Fruit fly (Drosophila melanogaster) whole organism, embryonic: Measurements from ENCODE around the gene CG45544.

Source experiments
- C15 ChIP-seq: fragments of 200-800 bp; sonication (Bioruptor generic); IDR thresholded peaks from 3 replicates; pipeline ENCODE4 v1.3.6; 2022; ENCODE audit warnings: missing biosample characterization, missing genetic modification characterization
- CG10267 ChIP-seq: fragments of 200-800 bp; sonication (Bioruptor generic); optimal IDR thresholded peaks from 2 replicates; lab custom pipeline; 2018; ENCODE audit warnings: missing biosample characterization, mild to moderate bottlenecking, missing genetic modification characterization, moderate library complexity
- CG11504 ChIP-seq: fragments of 200-800 bp; sonication (Bioruptor generic); optimal IDR thresholded peaks from 3 replicates; lab custom pipeline; 2019; ENCODE audit warnings: missing biosample characterization, mild to moderate bottlenecking, missing genetic modification characterization, moderate library complexity
- CG12236 ChIP-seq: fragments of 200-800 bp; sonication (Bioruptor generic); optimal IDR thresholded peaks from 2 replicates; lab custom pipeline; 2016; ENCODE audit warnings: missing biosample characterization, missing genetic modification characterization
- CG12659 ChIP-seq: fragments of 200-800 bp; sonication (Bioruptor generic); optimal IDR thresholded peaks from 3 replicates; lab custom pipeline; 2017; ENCODE audit warnings: mild to moderate bottlenecking, missing biosample characterization, missing genetic modification reagents, missing genetic modification characterization
- CG14014 ChIP-seq: fragments of 200-800 bp; sonication (Bioruptor generic); IDR thresholded peaks from 2 replicates; pipeline ENCODE4 v1.3.6; 2022; ENCODE audit warnings: missing biosample characterization, missing genetic modification characterization
- CG14441 ChIP-seq: fragments of 200-800 bp; sonication (Bioruptor generic); IDR thresholded peaks from 2 replicates; pipeline ENCODE4 v1.3.6; 2022; ENCODE audit warnings: missing biosample characterization, missing genetic modification characterization
- CG14965 ChIP-seq: fragments of 200-800 bp; sonication (Bioruptor generic); optimal IDR thresholded peaks from 2 replicates; lab custom pipeline; 2016; ENCODE audit warnings: missing biosample characterization, missing genetic modification characterization, borderline replicate concordance
- CG15601 ChIP-seq: fragments of 200-800 bp; sonication (Bioruptor generic); optimal IDR thresholded peaks from 3 replicates; lab custom pipeline; 2019; ENCODE audit warnings: missing biosample characterization, mild to moderate bottlenecking, missing genetic modification characterization, moderate library complexity
- CG16813 ChIP-seq: fragments of 200-800 bp; sonication (Bioruptor generic); IDR thresholded peaks from 3 replicates; pipeline ENCODE4 v1.3.6; 2022; ENCODE audit warnings: missing biosample characterization, missing genetic modification characterization; ENCODE audit not compliant: partially characterized antibody
- CG17186 ChIP-seq: fragments of 200-800 bp; sonication (Bioruptor generic); optimal IDR thresholded peaks from 3 replicates; lab custom pipeline; 2017; ENCODE audit warnings: missing biosample characterization, missing genetic modification reagents, missing genetic modification characterization
- CG2889 ChIP-seq: fragments of 200-800 bp; sonication (Bioruptor generic); IDR thresholded peaks from 3 replicates; pipeline ENCODE4 v1.3.6; 2022; ENCODE audit warnings: missing biosample characterization, missing genetic modification characterization
- CG30403 ChIP-seq: fragments of 200-800 bp; sonication (Bioruptor generic); optimal IDR thresholded peaks from 3 replicates; lab custom pipeline; 2016; ENCODE audit warnings: missing biosample characterization, missing genetic modification characterization
- CG6175 ChIP-seq: fragments of 200-800 bp; sonication (Bioruptor generic); IDR thresholded peaks from 3 replicates; pipeline ENCODE4 v1.3.6; 2022; ENCODE audit warnings: missing biosample characterization, missing genetic modification characterization
- CG7556 ChIP-seq: fragments of 200-800 bp; sonication (Bioruptor generic); optimal IDR thresholded peaks from 2 replicates; lab custom pipeline; 2017; ENCODE audit warnings: missing biosample characterization, mild to moderate bottlenecking, missing genetic modification characterization
- CG7839 ChIP-seq: fragments of 200-800 bp; sonication (Bioruptor generic); optimal IDR thresholded peaks from 3 replicates; lab custom pipeline; 2018; ENCODE audit warnings: missing biosample characterization, mild to moderate bottlenecking, missing genetic modification characterization, moderate library complexity
- CG8944 ChIP-seq: fragments of 200-800 bp; sonication (Bioruptor generic); optimal IDR thresholded peaks from 3 replicates; lab custom pipeline; 2016; ENCODE audit warnings: missing biosample characterization, missing genetic modification characterization
- CG9876 ChIP-seq: fragments of 200-800 bp; sonication (Bioruptor generic); optimal IDR thresholded peaks from 2 replicates; lab custom pipeline; 2016; ENCODE audit warnings: missing biosample characterization, missing genetic modification characterization
- D19A ChIP-seq: fragments of 200-800 bp; optimal IDR thresholded peaks from 3 replicates; lab custom pipeline; 2019; ENCODE audit warnings: missing biosample characterization, mild to moderate bottlenecking, missing genetic modification characterization, moderate library complexity
- Dip2 ChIP-seq: fragments of 200-800 bp; sonication (Bioruptor generic); IDR thresholded peaks from 2 replicates; pipeline ENCODE4 v1.3.6; 2022; ENCODE audit warnings: missing biosample characterization, missing genetic modification characterization
- ERR ChIP-seq: fragments of 200-800 bp; sonication (Bioruptor generic); optimal IDR thresholded peaks from 2 replicates; lab custom pipeline; 2016; ENCODE audit warnings: missing biosample characterization, missing genetic modification characterization
- HLH54F ChIP-seq: fragments of 200-800 bp; sonication (Bioruptor generic); optimal IDR thresholded peaks from 3 replicates; lab custom pipeline; 2016; ENCODE audit warnings: missing biosample characterization, missing genetic modification characterization
- Hsf ChIP-seq: fragments of 200-800 bp; sonication (Bioruptor generic); optimal IDR thresholded peaks from 3 replicates; lab custom pipeline; 2016; ENCODE audit warnings: missing biosample characterization, missing genetic modification characterization
- Jarid2 ChIP-seq: fragments of 200-800 bp; sonication (Bioruptor generic); optimal IDR thresholded peaks from 3 replicates; lab custom pipeline; 2017; ENCODE audit warnings: mild to moderate bottlenecking, missing biosample characterization, missing genetic modification reagents, missing genetic modification characterization
- MBD-R2 ChIP-seq: fragments of 200-800 bp; sonication (Bioruptor generic); IDR thresholded peaks from 2 replicates; pipeline ENCODE4 v1.3.6; 2022; ENCODE audit warnings: missing biosample characterization, missing genetic modification characterization
- MTF-1 ChIP-seq: fragments of 200-800 bp; sonication (Bioruptor generic); optimal IDR thresholded peaks from 2 replicates; lab custom pipeline; 2018; ENCODE audit warnings: missing biosample characterization, mild to moderate bottlenecking, missing genetic modification characterization, borderline replicate concordance
- Mrtf ChIP-seq: fragments of 200-800 bp; sonication (Bioruptor generic); IDR thresholded peaks from 3 replicates; pipeline ENCODE4 v1.3.6; 2022; ENCODE audit warnings: missing biosample characterization, missing genetic modification characterization
- Nf-YB ChIP-seq: fragments of 200-800 bp; sonication (Bioruptor generic); optimal IDR thresholded peaks from 3 replicates; lab custom pipeline; 2019; ENCODE audit warnings: missing biosample characterization, mild to moderate bottlenecking, missing genetic modification characterization, moderate library complexity
- PHDP ChIP-seq: fragments of 200-800 bp; sonication (Bioruptor generic); optimal IDR thresholded peaks from 3 replicates; lab custom pipeline; 2018; ENCODE audit warnings: missing biosample characterization, mild to moderate bottlenecking, missing genetic modification characterization, moderate library complexity
- Poxn ChIP-seq: fragments of 200-800 bp; sonication (Bioruptor generic); IDR thresholded peaks from 2 replicates; pipeline ENCODE4 v1.3.6; 2022; ENCODE audit warnings: missing biosample characterization, missing genetic modification characterization
- Scr ChIP-seq: fragments of 200-800 bp; sonication (Bioruptor generic); IDR thresholded peaks from 2 replicates; pipeline ENCODE4 v1.3.6; 2022; ENCODE audit warnings: missing biosample characterization, missing genetic modification characterization; ENCODE audit not compliant: partially characterized antibody
- TFAM ChIP-seq: fragments of 200-800 bp; sonication (Bioruptor generic); optimal IDR thresholded peaks from 2 replicates; lab custom pipeline; 2017; ENCODE audit warnings: missing biosample characterization, missing genetic modification characterization, inconsistent platforms
- Taf1 ChIP-seq: fragments of 200-800 bp; sonication (Bioruptor generic); IDR thresholded peaks from 2 replicates; pipeline ENCODE4 v1.3.6; 2022; ENCODE audit warnings: missing biosample characterization, missing genetic modification characterization
- Usf ChIP-seq: fragments of 200-800 bp; sonication (Bioruptor generic); optimal IDR thresholded peaks from 2 replicates; lab custom pipeline; 2017; ENCODE audit warnings: missing genotype, missing biosample characterization, missing genetic modification characterization
- bigmax ChIP-seq: fragments of 200-800 bp; sonication (Bioruptor generic); optimal IDR thresholded peaks from 2 replicates; lab custom pipeline; 2018; ENCODE audit warnings: missing biosample characterization, mild to moderate bottlenecking, missing genetic modification characterization
- bsh ChIP-seq, 2 experiments: fragments of 200-800 bp; sonication (Bioruptor generic); optimal IDR thresholded peaks; 2 replicates each; lab custom pipeline; 2017 to 2018; ENCODE audit warnings: mild to moderate bottlenecking in 2 of 2, missing biosample characterization in 2 of 2, missing genetic modification characterization in 2 of 2, moderate library complexity in 1 of 2
- cad ChIP-seq: fragments of >200 bp; optimal IDR thresholded peaks from 2 replicates; lab custom pipeline; 2017; ENCODE audit warnings: missing biosample characterization, missing genetic modification characterization
- crol ChIP-seq: fragments of 200-800 bp; sonication (Bioruptor generic); IDR thresholded peaks from 2 replicates; pipeline ENCODE4 v1.3.6; 2022; ENCODE audit warnings: missing biosample characterization, missing genetic modification characterization
- exex ChIP-seq: fragments of 200-800 bp; sonication (Bioruptor generic); optimal IDR thresholded peaks from 4 replicates; lab custom pipeline; 2018; ENCODE audit warnings: missing biosample characterization, mild to moderate bottlenecking, missing genetic modification characterization, moderate library complexity
- eyg ChIP-seq: fragments of 200-800 bp; sonication (Bioruptor generic); optimal IDR thresholded peaks from 3 replicates; lab custom pipeline; 2016; ENCODE audit warnings: missing biosample characterization, missing genetic modification characterization
- hb ChIP-seq: fragments of 200-800 bp; sonication (Bioruptor generic); IDR thresholded peaks from 3 replicates; pipeline ENCODE4 v1.3.6; 2022; ENCODE audit warnings: missing biosample characterization, missing genetic modification characterization; ENCODE audit not compliant: partially characterized antibody
- insv ChIP-seq, 2 experiments: fragments of 200-800 bp; sonication (Bioruptor generic); optimal IDR thresholded peaks; 3 replicates each; lab custom pipeline; 2016 to 2018; ENCODE audit warnings: missing biosample characterization in 2 of 2, missing genetic modification characterization in 2 of 2
- mirr ChIP-seq: fragments of 200-800 bp; sonication (Bioruptor generic); optimal IDR thresholded peaks from 3 replicates; lab custom pipeline; 2018; ENCODE audit warnings: missing biosample characterization, mild to moderate bottlenecking, missing genetic modification characterization
- rib ChIP-seq: fragments of 200-800 bp; sonication (Bioruptor generic); IDR thresholded peaks from 2 replicates; pipeline ENCODE4 v1.3.6; 2022; ENCODE audit warnings: missing biosample characterization, missing genetic modification characterization
- salm ChIP-seq: fragments of 200-800 bp; sonication (Bioruptor generic); optimal IDR thresholded peaks from 2 replicates; lab custom pipeline; 2018; ENCODE audit warnings: missing biosample characterization, mild to moderate bottlenecking, missing genetic modification characterization
- sens ChIP-seq: fragments of 200-800 bp; sonication (Bioruptor generic); peaks from one replicate; lab custom pipeline; 2016; ENCODE audit warnings: missing biosample characterization, missing genetic modification characterization
- slou ChIP-seq: fragments of 200-800 bp; sonication (Bioruptor generic); optimal IDR thresholded peaks from 3 replicates; lab custom pipeline; 2016; ENCODE audit warnings: missing biosample characterization, missing genetic modification characterization
- tll ChIP-seq, 2 experiments: fragments of 200-800 bp in 1 of 2; fragments of >200 bp in 1 of 2; sonication (Bioruptor generic) in 1 of 2; optimal IDR thresholded peaks; 2 replicates each; lab custom pipeline; 2017 to 2019; ENCODE audit warnings: missing biosample characterization in 2 of 2, missing genetic modification characterization in 2 of 2, mild to moderate bottlenecking in 1 of 2, moderate library complexity in 1 of 2
- vnd ChIP-seq: fragments of 200-800 bp; sonication (Bioruptor generic); IDR thresholded peaks from 3 replicates; pipeline ENCODE4 v1.3.6; 2022; ENCODE audit warnings: missing biosample characterization, missing genetic modification characterization; ENCODE audit not compliant: partially characterized antibody
- wdn ChIP-seq: fragments of 200-800 bp; sonication (Bioruptor generic); IDR thresholded peaks from 2 replicates; pipeline ENCODE4 v1.3.6; 2022; ENCODE audit warnings: missing biosample characterization, missing genetic modification characterization

CG45544 gene

dm6 chr3R:29214262-29214661 lies 42.0 kb upstream of the CG45544 start (continued):
- TF ChIP-seq CG15601 (tag; lab: Kevin White, UChicago) (peak; percentile 99), HLH54F (GFP tag; lab: Kevin White, UChicago) (peak; percentile 99), CG11504 (tag; lab: Kevin White, UChicago) (peak; percentile 98), Nf-YB (GFP tag; lab: Kevin White, UChicago) (peak; percentile 91), CG2889 (GFP tag; lab: Robert Waterston, UW) (peak; percentile 99), CG8944 (peak; percentile 98), CG17186 (GFP tag; lab: Kevin White, UChicago) (peak; percentile 94), CG14965 (GFP tag; lab: Kevin White, UChicago) (peak; percentile 90), slou (GFP tag; lab: Kevin White, UChicago) (peak; percentile 98), CG9876 (GFP tag; lab: Kevin White, UChicago) (peak; percentile 97), exex (tag; lab: Kevin White, UChicago) (peak; percentile 95), Scr (GFP tag; lab: Robert Waterston, UW) (peak; percentile 39), CG16813 (GFP tag; lab: Robert Waterston, UW) (no peak), Mrtf (peak; percentile 99), CG30403 (GFP tag; lab: Kevin White, UChicago) (peak; percentile 99), MBD-R2 (peak; percentile 99), CG14014 (peak; percentile 99), eyg (peak; percentile 99), TFAM (peak; percentile 95), mirr (peak; percentile 98), D19A (tag; lab: Kevin White, UChicago) (peak; percentile 98), tll (GFP tag; optimal IDR thresholded peaks at IDR 0.05; lab: Kevin White, UChicago) (peak in 1 of 2 experiments; percentile 89), sens (GFP tag; lab: Kevin White, UChicago) (peak; percentile 100), rib (GFP tag; lab: Robert Waterston, UW) (peak; percentile 99), CG6175 (peak; percentile 98), crol (GFP tag; lab: Robert Waterston, UW) (peak; percentile 87), CG7839 (tag; lab: Kevin White, UChicago) (peak; percentile 100), CG10267 (tag; lab: Kevin White, UChicago) (peak; percentile 98), CG7556 (GFP tag; lab: Kevin White, UChicago) (peak; percentile 99), hb (no peak), ERR (peak; percentile 98), vnd (GFP tag; lab: Robert Waterston, UW) (no peak), CG12659 (peak; percentile 100), Dip2 (GFP tag; lab: Robert Waterston, UW) (peak; percentile 75), CG14441 (GFP tag; lab: Robert Waterston, UW) (peak; percentile 99), C15 (GFP tag; lab: Robert Waterston, UW) (peak; percentile 98), salm (tag; lab: Kevin White, UChicago) (peak; percentile 99), wdn (GFP tag; lab: Robert Waterston, UW) (peak; percentile 99), Jarid2 (GFP tag; lab: Kevin White, UChicago) (peak; percentile 96), bigmax (GFP tag; lab: Kevin White, UChicago) (peak; percentile 86), Hsf (GFP tag; lab: Kevin White, UChicago) (peak; percentile 99), bsh (GFP tag; optimal IDR thresholded peaks at IDR 0.05; lab: Kevin White, UChicago) (peak; percentile 99 to 100), Poxn (GFP tag; lab: Robert Waterston, UW) (peak; percentile 96), MTF-1 (peak; percentile 98), Taf1 (GFP tag; lab: Robert Waterston, UW) (peak; percentile 98), Usf (GFP tag; lab: Kevin White, UChicago) (peak; percentile 99), PHDP (tag; lab: Kevin White, UChicago) (peak; percentile 99), cad (GFP tag; lab: Kevin White, UChicago) (peak; percentile 36), insv (GFP tag; optimal IDR thresholded peaks at IDR 0.05; lab: Kevin White, UChicago) (peak; percentile 82 to 85), CG12236 (GFP tag; lab: Kevin White, UChicago) (peak; percentile 99)
